Worm (Caenorhabditis elegans) whole organism, L1 larva: ENCODE measurements around the gene mrps-18C.

ENCODE experiments used
- C04F5.9 ChIP-seq: sonication (generic microtip); optimal IDR thresholded peaks from 2 replicates; lab custom pipeline; 2016; ENCODE audit warnings: missing genetic modification characterization, missing compliant biosample characterization
- C16A3.4 ChIP-seq: fragments of 150-350 bp; optimal IDR thresholded peaks from 2 replicates; lab custom pipeline; 2014; ENCODE audit warnings: missing biosample characterization, missing genetic modification characterization
- alr-1 ChIP-seq: fragments of 200-800 bp; sonication (Bioruptor generic); optimal IDR thresholded peaks from 2 replicates; lab custom pipeline; 2018; ENCODE audit warnings: borderline replicate concordance, mild to moderate bottlenecking, missing genetic modification characterization, missing compliant biosample characterization
- ama-1 ChIP-seq: fragments of 150-350 bp; optimal IDR thresholded peaks from 2 replicates; lab custom pipeline; 2014
- ceh-8 ChIP-seq: fragments of 200-800 bp; sonication (Bioruptor generic); optimal IDR thresholded peaks from 2 replicates; lab custom pipeline; 2018; ENCODE audit warnings: mild to moderate bottlenecking, missing genetic modification characterization, moderate library complexity, missing compliant biosample characterization
- ceh-82 ChIP-seq, 3 experiments: fragments of 150-350 bp in 1 of 3; sonication (generic microtip) in 2 of 3; optimal IDR thresholded peaks; 2 replicates each; lab custom pipeline; 2014 to 2017; ENCODE audit warnings: missing biosample characterization in 3 of 3, missing genetic modification characterization in 3 of 3
- ceh-88 ChIP-seq: fragments of 200-800 bp; sonication (Bioruptor generic); IDR thresholded peaks from 2 replicates; pipeline ENCODE4 v1.3.6; 2022; ENCODE audit warnings: missing genetic modification characterization, missing compliant biosample characterization
- ceh-90 ChIP-seq: sonication (generic microtip); optimal IDR thresholded peaks from 2 replicates; lab custom pipeline; 2016; ENCODE audit warnings: missing genetic modification characterization, missing compliant biosample characterization
- efl-3 ChIP-seq: fragments of 200-800 bp; sonication (Bioruptor generic); optimal IDR thresholded peaks from 2 replicates; lab custom pipeline; 2018; ENCODE audit warnings: mild to moderate bottlenecking, missing genetic modification characterization, missing compliant biosample characterization
- egl-13 ChIP-seq: sonication (generic microtip); optimal IDR thresholded peaks from 2 replicates; lab custom pipeline; 2016; ENCODE audit warnings: missing genotype, missing genetic modification reagents, missing genetic modification characterization, missing compliant biosample characterization
- fkh-8 ChIP-seq: sonication (generic microtip); optimal IDR thresholded peaks from 2 replicates; lab custom pipeline; 2016; ENCODE audit warnings: mild to moderate bottlenecking, missing genetic modification characterization, missing compliant biosample characterization
- irx-1 ChIP-seq: sonication (generic microtip); optimal IDR thresholded peaks from 2 replicates; lab custom pipeline; 2016; ENCODE audit warnings: missing genetic modification characterization, missing compliant biosample characterization
- lin-39 ChIP-seq: fragments of 150-350 bp; optimal IDR thresholded peaks from 2 replicates; lab custom pipeline; 2014; ENCODE audit warnings: missing biosample characterization, missing genetic modification reagents, missing genetic modification characterization
- lsy-2 ChIP-seq, 2 experiments: fragments of 150-350 bp; optimal IDR thresholded peaks; 2 replicates each; lab custom pipeline; 2014; ENCODE audit warnings: missing biosample characterization in 2 of 2, missing genetic modification characterization in 2 of 2
- mdl-1 ChIP-seq, 2 experiments: fragments of 150-350 bp; optimal IDR thresholded peaks; 2 replicates each; lab custom pipeline; 2014 to 2017; ENCODE audit warnings: missing biosample characterization in 2 of 2, missing genetic modification characterization in 2 of 2, inconsistent platforms in 1 of 2
- nhr-11 ChIP-seq: fragments of 150-350 bp; optimal IDR thresholded peaks from 2 replicates; lab custom pipeline; 2014; ENCODE audit warnings: missing biosample characterization, missing genetic modification characterization
- nhr-19 ChIP-seq: fragments of 200-800 bp; sonication (Bioruptor generic); conservative IDR thresholded peaks from 2 replicates; pipeline ENCODE4 v1.3.6; 2022; ENCODE audit warnings: missing genetic modification characterization, missing compliant biosample characterization
- nhr-20 ChIP-seq: sonication (generic microtip); optimal IDR thresholded peaks from 2 replicates; lab custom pipeline; 2016; ENCODE audit warnings: mild to moderate bottlenecking, missing genetic modification characterization, missing compliant biosample characterization
- nhr-47 ChIP-seq: sonication (generic microtip); optimal IDR thresholded peaks from 2 replicates; lab custom pipeline; 2016; ENCODE audit warnings: mild to moderate bottlenecking, missing genetic modification characterization, moderate library complexity, missing compliant biosample characterization
- nhr-71 ChIP-seq: sonication (generic microtip); optimal IDR thresholded peaks from 2 replicates; lab custom pipeline; 2016; ENCODE audit warnings: mild to moderate bottlenecking, missing genetic modification characterization, moderate library complexity, missing compliant biosample characterization
- nhr-76 ChIP-seq: sonication (generic microtip); optimal IDR thresholded peaks from 2 replicates; lab custom pipeline; 2017; ENCODE audit warnings: missing biosample characterization, missing genetic modification characterization
- nhr-77 ChIP-seq: fragments of 150-350 bp; optimal IDR thresholded peaks from 2 replicates; lab custom pipeline; 2014; ENCODE audit warnings: missing biosample characterization, missing genetic modification characterization
- nhr-85 ChIP-seq: sonication (generic microtip); peaks from one replicate; lab custom pipeline; 2016; ENCODE audit warnings: missing genetic modification characterization, inconsistent platforms, missing compliant biosample characterization
- nhr-90 ChIP-seq: sonication (generic microtip); optimal IDR thresholded peaks from 2 replicates; lab custom pipeline; 2016; ENCODE audit warnings: mild to moderate bottlenecking, missing genetic modification characterization, missing compliant biosample characterization; ENCODE audit not compliant: poor library complexity
- pag-3 ChIP-seq: sonication (generic microtip); optimal IDR thresholded peaks from 2 replicates; lab custom pipeline; 2017; ENCODE audit warnings: missing genetic modification characterization, mild to moderate bottlenecking, missing compliant biosample characterization, antibody characterized with exemption, borderline replicate concordance; ENCODE audit not compliant: insufficient read depth
- rnt-1 ChIP-seq: sonication (generic microtip); optimal IDR thresholded peaks from 2 replicates; lab custom pipeline; 2016; ENCODE audit warnings: mild to moderate bottlenecking, missing genetic modification characterization, moderate library complexity, missing compliant biosample characterization
- skn-1 ChIP-seq: fragments of 150-350 bp; optimal IDR thresholded peaks from 2 replicates; lab custom pipeline; 2014; ENCODE audit warnings: missing biosample characterization, missing genetic modification characterization
- snpc-4 ChIP-seq: fragments of 150-350 bp; optimal IDR thresholded peaks from 2 replicates; lab custom pipeline; 2014; ENCODE audit warnings: missing biosample characterization, missing genetic modification characterization
- snu-23 ChIP-seq: sonication (generic microtip); optimal IDR thresholded peaks from 2 replicates; lab custom pipeline; 2016; ENCODE audit warnings: missing genetic modification characterization, missing compliant biosample characterization
- sox-4 ChIP-seq: sonication (generic microtip); optimal IDR thresholded peaks from 2 replicates; lab custom pipeline; 2016; ENCODE audit warnings: missing genetic modification characterization, missing compliant biosample characterization
- sptf-1 ChIP-seq: fragments of 150-350 bp; optimal IDR thresholded peaks from 2 replicates; lab custom pipeline; 2014; ENCODE audit warnings: missing biosample characterization, missing genetic modification characterization
- sup-37 ChIP-seq: fragments of 200-800 bp; sonication (Bioruptor generic); optimal IDR thresholded peaks from 2 replicates; lab custom pipeline; 2018; ENCODE audit warnings: mild to moderate bottlenecking, missing genetic modification characterization, missing compliant biosample characterization
- tlp-1 ChIP-seq: fragments of 150-350 bp; optimal IDR thresholded peaks from 2 replicates; lab custom pipeline; 2014; ENCODE audit warnings: missing biosample characterization, missing genetic modification characterization
- unc-130 ChIP-seq: fragments of 150-350 bp; optimal IDR thresholded peaks from 2 replicates; lab custom pipeline; 2017; ENCODE audit warnings: missing biosample characterization, missing genetic modification characterization, inconsistent platforms
- unc-30 ChIP-seq: sonication (generic microtip); optimal IDR thresholded peaks from 2 replicates; lab custom pipeline; 2017; ENCODE audit warnings: missing biosample characterization, missing genetic modification characterization
- unc-62 ChIP-seq: fragments of 150-350 bp; optimal IDR thresholded peaks from 2 replicates; lab custom pipeline; 2014; ENCODE audit warnings: missing biosample characterization, missing genetic modification reagents, missing genetic modification characterization
- unc-86 ChIP-seq: sonication (generic microtip); optimal IDR thresholded peaks from 2 replicates; lab custom pipeline; 2016; ENCODE audit warnings: missing genetic modification characterization, missing compliant biosample characterization
- unc-98 ChIP-seq: fragments of 200-800 bp; sonication (Bioruptor generic); IDR thresholded peaks from 2 replicates; pipeline ENCODE4 v1.3.6; 2022; ENCODE audit warnings: missing genetic modification characterization, missing compliant biosample characterization
- xbp-1 ChIP-seq: sonication (generic microtip); optimal IDR thresholded peaks from 2 replicates; lab custom pipeline; 2016; ENCODE audit warnings: missing genetic modification characterization, missing compliant biosample characterization
- zip-4 ChIP-seq: fragments of 200-800 bp; sonication (Bioruptor generic); optimal IDR thresholded peaks from 2 replicates; lab custom pipeline; 2018; ENCODE audit warnings: mild to moderate bottlenecking, missing genetic modification characterization, moderate library complexity, missing compliant biosample characterization

The mrps-18C gene

DNA sequence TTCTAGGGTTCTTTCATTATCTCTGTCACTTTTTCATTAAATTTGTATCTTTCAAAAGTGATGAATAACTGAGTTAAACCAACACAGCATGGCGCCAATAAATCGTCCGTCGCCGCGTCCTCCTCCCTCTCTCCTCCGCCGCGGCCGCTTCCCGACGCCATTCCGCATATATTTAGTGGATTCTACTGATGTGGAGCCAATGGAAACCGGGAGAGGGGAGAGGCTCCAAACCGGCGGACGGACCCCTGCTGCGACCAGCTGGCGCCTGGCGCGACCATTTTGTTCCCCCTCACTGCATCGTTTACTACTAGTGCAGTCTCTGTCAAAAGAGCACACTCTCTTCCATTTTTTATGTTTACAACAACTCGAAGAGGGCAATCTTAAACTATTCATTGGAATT is 15.8 kb downstream of the mrps-18C start:
- TF ChIP-seq unc-62 (GFP tag; lab: Kevin White, UChicago) = no peak
- no peak for TF ChIP-seq alr-1 (tag; lab: Kevin White, UChicago)
- no peak for TF ChIP-seq sptf-1 (tag; lab: Kevin White, UChicago)
- no peak for TF ChIP-seq snpc-4 (tag; lab: Kevin White, UChicago)
- no peak for TF ChIP-seq lsy-2 (tag; optimal IDR thresholded peaks at IDR 0.05; lab: Kevin White, UChicago)
- TF ChIP-seq nhr-19 (GFP tag; lab: Robert Waterston, UW) = no peak
- TF ChIP-seq efl-3 = no peak
- no peak for TF ChIP-seq ceh-8 (GFP tag; lab: Kevin White, UChicago)
- no peak for TF ChIP-seq snu-23 (GFP tag; lab: Kevin White, UChicago)
- no peak for TF ChIP-seq zip-4
- TF ChIP-seq pag-3 = no peak
- TF ChIP-seq lin-39 (tag; lab: Kevin White, UChicago) = no peak
- no peak for TF ChIP-seq unc-130
- TF ChIP-seq C16A3.4 (tag; lab: Kevin White, UChicago) = no peak
- TF ChIP-seq skn-1 (tag; lab: Kevin White, UChicago) = no peak
- TF ChIP-seq nhr-76 = no peak
- no peak for TF ChIP-seq xbp-1 (tag; lab: Kevin White, UChicago)
- no peak for TF ChIP-seq ama-1 (lab: Kevin White, UChicago)
- TF ChIP-seq ceh-90 (tag; lab: Kevin White, UChicago) = no peak
- TF ChIP-seq unc-30 (tag; lab: Kevin White, UChicago) = no peak

DNA sequence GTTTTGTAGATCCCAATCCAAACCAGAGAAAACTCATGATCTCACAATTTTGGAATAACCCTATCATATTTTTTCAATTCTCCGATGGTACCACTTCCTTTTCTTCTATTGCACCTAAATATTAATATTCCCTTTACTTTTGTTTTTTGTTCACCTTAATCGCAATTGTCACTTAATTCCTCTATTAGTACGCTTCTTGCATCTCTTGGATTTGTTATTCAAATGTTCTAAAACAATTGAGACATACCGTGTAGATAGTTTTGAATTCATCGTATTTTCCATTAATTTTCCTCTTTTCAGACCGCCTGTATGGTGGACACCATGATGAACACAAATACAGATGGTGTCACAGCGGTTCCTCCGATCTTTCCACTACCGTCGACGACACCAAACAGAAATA is 16.4 kb downstream of the mrps-18C start, which contains the start of gene flh-2:
Gene flh-2 (plus strand): TSS at position 301 of the 400 bp plus-strand sequence.
- TF ChIP-seq unc-86 (tag; lab: Kevin White, UChicago) (no peak), nhr-71 (tag; lab: Kevin White, UChicago) (no peak), C16A3.4 (tag; lab: Kevin White, UChicago) (no peak), ceh-82 (tag; optimal IDR thresholded peaks at IDR 0.05; lab: Kevin White, UChicago) (no peak)

DNA sequence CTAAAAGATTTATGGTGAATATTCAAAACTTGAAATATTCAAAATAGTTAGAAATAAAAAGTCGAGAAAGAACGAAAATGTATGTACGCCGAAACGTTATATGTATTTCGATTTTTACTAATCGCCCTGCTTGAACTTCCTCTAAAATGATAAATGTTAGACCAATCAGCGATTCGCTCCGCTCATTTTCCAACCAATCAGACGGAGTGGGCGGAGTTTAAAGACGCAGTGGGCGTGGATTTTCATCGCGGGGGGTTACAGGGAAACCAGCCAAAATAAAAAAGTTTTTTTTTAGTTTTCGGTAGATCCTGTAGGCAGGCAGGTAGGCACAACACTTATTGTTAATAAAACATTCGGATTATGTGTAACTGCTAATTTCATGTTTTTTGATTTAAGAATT is 17.6 kb downstream of the mrps-18C start:
- TF ChIP-seq sox-4 (tag; lab: Kevin White, UChicago) = no peak
- no peak for TF ChIP-seq fkh-8 (tag; lab: Kevin White, UChicago)
- TF ChIP-seq sup-37 (GFP tag; lab: Kevin White, UChicago) = no peak
- TF ChIP-seq irx-1 (tag; lab: Kevin White, UChicago) = no peak
- no peak for TF ChIP-seq ceh-90 (tag; lab: Kevin White, UChicago)
- no peak for TF ChIP-seq tlp-1 (tag; lab: Kevin White, UChicago)
- no peak for TF ChIP-seq sptf-1 (tag; lab: Kevin White, UChicago)
- TF ChIP-seq nhr-77 (tag; lab: Kevin White, UChicago) = no peak
- TF ChIP-seq nhr-90 (tag; lab: Kevin White, UChicago) = no peak
- no peak for TF ChIP-seq nhr-11 (tag; lab: Kevin White, UChicago)
- no peak for TF ChIP-seq nhr-47 (tag; lab: Kevin White, UChicago)
- no peak for TF ChIP-seq pag-3
- no peak for TF ChIP-seq rnt-1 (tag; lab: Kevin White, UChicago)
- no peak for TF ChIP-seq mdl-1 (tag; optimal IDR thresholded peaks at IDR 0.05; lab: Kevin White, UChicago)
- no peak for TF ChIP-seq nhr-20 (tag; lab: Kevin White, UChicago)
- no peak for TF ChIP-seq ceh-88 (GFP tag; lab: Robert Waterston, UW)
- TF ChIP-seq egl-13 = no peak
- TF ChIP-seq nhr-85 (tag; lab: Kevin White, UChicago) = no peak
- TF ChIP-seq unc-98 (GFP tag; lab: Robert Waterston, UW) = no peak
- no peak for TF ChIP-seq C04F5.9 (tag; lab: Kevin White, UChicago)
